Fruit fly (Drosophila melanogaster): ENCODE results near the gene REPTOR-BP.

REPTOR-BP gene

dm6 chr2L:10220501-10221386, 43.2 kb upstream of the REPTOR-BP start, which contains the start of the genes Npc1a and Prosalpha6 (continued):
- TF ChIP-seq CG9817 (tag; optimal IDR thresholded peaks at IDR 0.05) (no peak), CG30020 (tag; optimal IDR thresholded peaks at IDR 0.05) (peak; percentile 99), Fer2 (tag; optimal IDR thresholded peaks at IDR 0.05) (no peak), CG7963 (GFP tag; IDR thresholded peaks at IDR 0.05; ENCODE audit: partially characterized antibody) (0 out of 3 replicates have a peak, but pooled peaks have one; percentile 56), CG16779 (GFP tag; IDR thresholded peaks at IDR 0.05) (no peak), D19A (tag; optimal IDR thresholded peaks at IDR 0.05) (no peak), CG9876 (GFP tag; optimal IDR thresholded peaks at IDR 0.05) (no peak), tna (GFP tag; IDR thresholded peaks at IDR 0.05; ENCODE audit: partially characterized antibody) (no peak), CG3281 (GFP tag; optimal IDR thresholded peaks at IDR 0.05) (no peak), CG11504 (tag; optimal IDR thresholded peaks at IDR 0.05) (no peak), Med (GFP tag) (peak; percentile 79), CG3838 (GFP tag; optimal IDR thresholded peaks at IDR 0.05) (no peak), pb (GFP tag; optimal IDR thresholded peaks at IDR 0.05) (no peak), Hr3 (GFP tag; optimal IDR thresholded peaks at IDR 0.05) (peak; percentile 17), CG12659 (GFP tag; optimal IDR thresholded peaks at IDR 0.05) (peak; percentile 63), HLH4C (GFP tag; IDR thresholded peaks at IDR 0.05; ENCODE audit: partially characterized antibody) (peak; percentile 66; the same call in 2 of the 3 replicates), CG11093 (GFP tag; IDR thresholded peaks at IDR 0.05) (no peak), bcd (GFP tag; optimal IDR thresholded peaks at IDR 0.05) (no peak), CG10543 (GFP tag; optimal IDR thresholded peaks at IDR 0.05) (no peak), aop (GFP tag; IDR thresholded peaks at IDR 0.05) (no peak), unc-4 (GFP tag; IDR thresholded peaks at IDR 0.05; ENCODE audit: partially characterized antibody) (peak; percentile 67), nerfin-1 (tag; optimal IDR thresholded peaks at IDR 0.05) (no peak), shn (GFP tag; optimal IDR thresholded peaks at IDR 0.05) (no peak), CG17829 (tag; optimal IDR thresholded peaks at IDR 0.05) (peak; percentile 31), CG6791 (GFP tag; IDR thresholded peaks at IDR 0.05; ENCODE audit: partially characterized antibody) (peak; percentile 56; the same call in 2 of the 3 replicates), zen2 (GFP tag; IDR thresholded peaks at IDR 0.05; ENCODE audit: partially characterized antibody) (no peak; the same call in 2 of the 3 replicates), unpg (GFP tag; optimal IDR thresholded peaks at IDR 0.05) (no peak), CG31224 (GFP tag; IDR thresholded peaks at IDR 0.05) (no peak), HmgD (GFP tag; optimal IDR thresholded peaks at IDR 0.05) (no peak), CG16815 (GFP tag; optimal IDR thresholded peaks at IDR 0.05) (no peak), CG4730 (GFP tag; IDR thresholded peaks at IDR 0.05) (no peak), Gug (GFP tag; IDR thresholded peaks at IDR 0.05) (no peak), CG7372 (GFP tag; IDR thresholded peaks at IDR 0.05) (no peak), ATbp (GFP tag; optimal IDR thresholded peaks at IDR 0.05) (no peak), CG15269 (tag; optimal IDR thresholded peaks at IDR 0.05) (no peak), CG10462 (GFP tag; optimal IDR thresholded peaks at IDR 0.05) (no peak), CG32772 (GFP tag; IDR thresholded peaks at IDR 0.05) (no peak), CG12299 (tag; optimal IDR thresholded peaks at IDR 0.05) (no peak), CG11398 (GFP tag; optimal IDR thresholded peaks at IDR 0.05) (no peak), CG13624 (GFP tag; optimal IDR thresholded peaks at IDR 0.05) (no peak), zen (tag; optimal IDR thresholded peaks at IDR 0.05) (peak; percentile 70), fd3F (GFP tag; optimal IDR thresholded peaks at IDR 0.05) (no peak), Hr51 (GFP tag; optimal IDR thresholded peaks at IDR 0.05) (no peak), CG11560 (tag; IDR thresholded peaks at IDR 0.05) (peak; percentile 91; the same call in 2 of the 3 replicates), Fer3 (tag; optimal IDR thresholded peaks at IDR 0.05) (no peak), CG4617 (GFP tag; optimal IDR thresholded peaks at IDR 0.05; ENCODE audit: borderline replicate concordance) (peak; percentile 11), CG4360 (GFP tag; IDR thresholded peaks at IDR 0.05) (no peak), Hmr (GFP tag; optimal IDR thresholded peaks at IDR 0.05) (no peak)
